Worm (Caenorhabditis elegans): ENCODE measurements around the gene Y20C6A.4.

The Y20C6A.4 gene

ce11 chrV:17379932-17380331, at the start of gene Y20C6A.4:
Gene Y20C6A.4 (plus strand): TSS chrV:17380232.
- no peak for TF ChIP-seq hmg-4 (GFP tag; optimal IDR thresholded peaks at IDR 0.05)
- TF ChIP-seq aly-1 (tag; optimal IDR thresholded peaks at IDR 0.05) = no peak
- TF ChIP-seq tbx-11 (GFP tag; IDR thresholded peaks at IDR 0.05) = no peak
- no peak for TF ChIP-seq hmbx-1 (tag; optimal IDR thresholded peaks at IDR 0.05)
- TF ChIP-seq tra-4 (tag; optimal IDR thresholded peaks at IDR 0.05) = no peak
- no peak for TF ChIP-seq hnd-1 (tag; optimal IDR thresholded peaks at IDR 0.05)
- TF ChIP-seq tbx-37 (GFP tag; conservative IDR thresholded peaks at IDR 0.05) = no peak
- no peak for TF ChIP-seq scrt-1 (GFP tag; IDR thresholded peaks at IDR 0.05)
- no peak for TF ChIP-seq ama-1 (optimal IDR thresholded peaks at IDR 0.05)
- TF ChIP-seq flt-1 (GFP tag; IDR thresholded peaks at IDR 0.05) = no peak
- TF ChIP-seq sea-1 (GFP tag; conservative IDR thresholded peaks at IDR 0.05) = no peak
- no peak for TF ChIP-seq B0310.2 (tag; optimal IDR thresholded peaks at IDR 0.05)
- no peak for TF ChIP-seq ets-7 (tag; optimal IDR thresholded peaks at IDR 0.05)
- no peak for TF ChIP-seq pes-1 (GFP tag; IDR thresholded peaks at IDR 0.05)
- no peak for TF ChIP-seq ceh-13 (GFP tag; optimal IDR thresholded peaks at IDR 0.05)
- TF ChIP-seq ceh-36 (tag; optimal IDR thresholded peaks at IDR 0.05) = no peak

DNA sequence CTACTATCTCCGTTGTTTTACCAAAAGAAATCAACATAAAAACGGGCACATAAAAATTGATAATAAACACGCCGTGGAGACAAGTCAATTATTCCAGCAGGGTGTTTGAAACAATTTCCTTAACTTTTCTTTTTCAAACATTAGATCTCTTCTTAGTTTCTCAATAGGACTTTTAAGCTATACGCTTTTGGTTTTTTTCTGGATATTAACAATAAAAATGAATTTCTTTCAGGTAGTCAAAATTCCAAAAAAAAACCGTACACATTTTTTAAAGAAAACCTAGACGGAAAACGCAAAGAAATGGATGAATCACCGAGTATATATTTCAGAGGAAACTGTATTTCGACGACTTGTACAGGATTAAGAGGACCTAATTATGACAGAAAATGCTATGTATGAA, 48.7 kb upstream of the Y20C6A.4 start, which contains the start of gene fbxa-185:
fbxa-185 (plus strand) TSS at position 301 of the 400 bp plus-strand sequence.
- TF ChIP-seq hmg-4 (GFP tag; optimal IDR thresholded peaks at IDR 0.05) = no peak
- TF ChIP-seq tbx-37 (GFP tag; conservative IDR thresholded peaks at IDR 0.05) = no peak
- TF ChIP-seq B0310.2 (tag; optimal IDR thresholded peaks at IDR 0.05) = no peak
- no peak for TF ChIP-seq ceh-13 (GFP tag; optimal IDR thresholded peaks at IDR 0.05)
- no peak for TF ChIP-seq scrt-1 (GFP tag; IDR thresholded peaks at IDR 0.05)
- TF ChIP-seq hmbx-1 (tag; optimal IDR thresholded peaks at IDR 0.05) = no peak
- no peak for TF ChIP-seq ceh-36 (tag; optimal IDR thresholded peaks at IDR 0.05)
- TF ChIP-seq ama-1 (optimal IDR thresholded peaks at IDR 0.05) = no peak
- TF ChIP-seq aly-1 (tag; optimal IDR thresholded peaks at IDR 0.05) = no peak
- no peak for TF ChIP-seq tbx-11 (GFP tag; IDR thresholded peaks at IDR 0.05)
- TF ChIP-seq tra-4 (tag; optimal IDR thresholded peaks at IDR 0.05) = no peak
- TF ChIP-seq F13C5.2 (tag; optimal IDR thresholded peaks at IDR 0.05) = no peak
- no peak for TF ChIP-seq hnd-1 (tag; optimal IDR thresholded peaks at IDR 0.05)
- no peak for TF ChIP-seq ets-7 (tag; optimal IDR thresholded peaks at IDR 0.05)
- TF ChIP-seq pes-1 (GFP tag; IDR thresholded peaks at IDR 0.05) = no peak
- no peak for TF ChIP-seq flt-1 (GFP tag; IDR thresholded peaks at IDR 0.05)

- no peak for TF ChIP-seq tbx-37 (GFP tag; conservative IDR thresholded peaks at IDR 0.05)
- TF ChIP-seq ama-1 (optimal IDR thresholded peaks at IDR 0.05) = no peak
- no peak for TF ChIP-seq tra-4 (tag; optimal IDR thresholded peaks at IDR 0.05)
- no peak for TF ChIP-seq hmbx-1 (tag; optimal IDR thresholded peaks at IDR 0.05)
- no peak for TF ChIP-seq ceh-13 (GFP tag; optimal IDR thresholded peaks at IDR 0.05)
- TF ChIP-seq scrt-1 (GFP tag; IDR thresholded peaks at IDR 0.05) = no peak
- TF ChIP-seq ets-7 (tag; optimal IDR thresholded peaks at IDR 0.05) = no peak
- no peak for TF ChIP-seq F13C5.2 (tag; optimal IDR thresholded peaks at IDR 0.05)
- TF ChIP-seq B0310.2 (tag; optimal IDR thresholded peaks at IDR 0.05) = no peak
- TF ChIP-seq hnd-1 (tag; optimal IDR thresholded peaks at IDR 0.05) = no peak
- no peak for TF ChIP-seq ceh-36 (tag; optimal IDR thresholded peaks at IDR 0.05)
These were observed 40.7 kb upstream of the Y20C6A.4 start for ce11 chrV:17339349-17339748.

- no peak for TF ChIP-seq ama-1 (optimal IDR thresholded peaks at IDR 0.05)
- no peak for TF ChIP-seq ceh-36 (tag; optimal IDR thresholded peaks at IDR 0.05)
- no peak for TF ChIP-seq pes-1 (GFP tag; IDR thresholded peaks at IDR 0.05)
- TF ChIP-seq F13C5.2 (tag; optimal IDR thresholded peaks at IDR 0.05) = no peak
- no peak for TF ChIP-seq ets-7 (tag; optimal IDR thresholded peaks at IDR 0.05)
- TF ChIP-seq scrt-1 (GFP tag; IDR thresholded peaks at IDR 0.05) = no peak
- TF ChIP-seq flt-1 (GFP tag; IDR thresholded peaks at IDR 0.05) = no peak
- no peak for TF ChIP-seq aly-1 (tag; optimal IDR thresholded peaks at IDR 0.05)
- TF ChIP-seq tra-4 (tag; optimal IDR thresholded peaks at IDR 0.05) = no peak
- TF ChIP-seq hnd-1 (tag; optimal IDR thresholded peaks at IDR 0.05) = no peak
- TF ChIP-seq sea-1 (GFP tag; conservative IDR thresholded peaks at IDR 0.05) = no peak
- no peak for TF ChIP-seq tbx-37 (GFP tag; conservative IDR thresholded peaks at IDR 0.05)
- TF ChIP-seq tbx-11 (GFP tag; IDR thresholded peaks at IDR 0.05) = no peak
- no peak for TF ChIP-seq ceh-13 (GFP tag; optimal IDR thresholded peaks at IDR 0.05)
- no peak for TF ChIP-seq B0310.2 (tag; optimal IDR thresholded peaks at IDR 0.05)
These were observed 35.2 kb upstream of the Y20C6A.4 start, which contains the start of the genes fbxa-188 and fbxa-189 for ce11 chrV:17344876-17345275. Gene fbxa-188 (minus strand): TSS chrV:17344926. Gene fbxa-189 (plus strand): TSS chrV:17345214.

- no peak for TF ChIP-seq ets-7 (tag; optimal IDR thresholded peaks at IDR 0.05)
- TF ChIP-seq sea-1 (GFP tag; conservative IDR thresholded peaks at IDR 0.05) = no peak
- no peak for TF ChIP-seq hnd-1 (tag; optimal IDR thresholded peaks at IDR 0.05)
- no peak for TF ChIP-seq F13C5.2 (tag; optimal IDR thresholded peaks at IDR 0.05)
- no peak for TF ChIP-seq B0310.2 (tag; optimal IDR thresholded peaks at IDR 0.05)
- no peak for TF ChIP-seq ceh-36 (tag; optimal IDR thresholded peaks at IDR 0.05)
- TF ChIP-seq hmbx-1 (tag; optimal IDR thresholded peaks at IDR 0.05) = no peak
- no peak for TF ChIP-seq pes-1 (GFP tag; IDR thresholded peaks at IDR 0.05)
- TF ChIP-seq ceh-13 (GFP tag; optimal IDR thresholded peaks at IDR 0.05) = no peak
- TF ChIP-seq hmg-4 (GFP tag; optimal IDR thresholded peaks at IDR 0.05) = no peak
- TF ChIP-seq tbx-11 (GFP tag; IDR thresholded peaks at IDR 0.05) = no peak
- TF ChIP-seq flt-1 (GFP tag; IDR thresholded peaks at IDR 0.05) = no peak
- no peak for TF ChIP-seq tbx-37 (GFP tag; conservative IDR thresholded peaks at IDR 0.05)
These were observed 32.4 kb upstream of the Y20C6A.4 start, which contains the start of gene skr-5 for ce11 chrV:17347602-17348001. Gene skr-5 (plus strand): TSS chrV:17347902.

- TF ChIP-seq pes-1 (GFP tag; IDR thresholded peaks at IDR 0.05) = no peak
- no peak for TF ChIP-seq hmbx-1 (tag; optimal IDR thresholded peaks at IDR 0.05)
- TF ChIP-seq flt-1 (GFP tag; IDR thresholded peaks at IDR 0.05) = no peak
- no peak for TF ChIP-seq scrt-1 (GFP tag; IDR thresholded peaks at IDR 0.05)
- no peak for TF ChIP-seq B0310.2 (tag; optimal IDR thresholded peaks at IDR 0.05)
- no peak for TF ChIP-seq tra-4 (tag; optimal IDR thresholded peaks at IDR 0.05)
- TF ChIP-seq aly-1 (tag; optimal IDR thresholded peaks at IDR 0.05) = no peak
- no peak for TF ChIP-seq sea-1 (GFP tag; conservative IDR thresholded peaks at IDR 0.05)
- no peak for TF ChIP-seq tbx-37 (GFP tag; conservative IDR thresholded peaks at IDR 0.05)
- no peak for TF ChIP-seq tbx-11 (GFP tag; IDR thresholded peaks at IDR 0.05)
- TF ChIP-seq F13C5.2 (tag; optimal IDR thresholded peaks at IDR 0.05) = no peak
These were observed 29.9 kb upstream of the Y20C6A.4 start, which contains the start of gene lsy-27 for ce11 chrV:17350093-17350492. Gene lsy-27 (minus strand): TSS chrV:17350193.

- TF ChIP-seq F13C5.2 (tag; optimal IDR thresholded peaks at IDR 0.05) (no peak), flt-1 (GFP tag; IDR thresholded peaks at IDR 0.05) (no peak), hmbx-1 (tag; optimal IDR thresholded peaks at IDR 0.05) (no peak), ets-7 (tag; optimal IDR thresholded peaks at IDR 0.05) (no peak), hnd-1 (tag; optimal IDR thresholded peaks at IDR 0.05) (no peak), sea-1 (GFP tag; conservative IDR thresholded peaks at IDR 0.05) (no peak)
These were observed 27.1 kb upstream of the Y20C6A.4 start, which contains the start of the genes fbxa-134 and F47H4.2 for ce11 chrV:17352827-17353373. Gene fbxa-134 (minus strand): TSS chrV:17352870. Gene F47H4.2 (plus strand): TSS chrV:17353323.

Data from whole organism, early embryonic.